Fruit fly (Drosophila melanogaster): ENCODE data around the gene CG9588.

Gene CG9588

dm6 chr3R:13646729-13647633 lies 29.5 kb downstream of the CG9588 start, which contains the start of gene rin:
Gene rin (plus strand): TSS chr3R:13647004.
- TF ChIP-seq lola (GFP tag; optimal IDR thresholded peaks at IDR 0.05) (no peak), dl (GFP tag; optimal IDR thresholded peaks at IDR 0.05; ENCODE audit: insufficient read depth in 1 of 2, partially characterized antibody in 2 of 2) (no peak), dsf (GFP tag; optimal IDR thresholded peaks at IDR 0.05; ENCODE audit: borderline replicate concordance) (no peak), ey (GFP tag; optimal IDR thresholded peaks at IDR 0.05) (no peak), Hr83 (GFP tag; optimal IDR thresholded peaks at IDR 0.05; ENCODE audit: poor library complexity, severe bottlenecking) (no peak), Rel (GFP tag; optimal IDR thresholded peaks at IDR 0.05) (no peak), Rel (tag; optimal IDR thresholded peaks at IDR 0.05) (peak; percentile 28), sage (GFP tag; optimal IDR thresholded peaks at IDR 0.05) (no peak), brk (GFP tag; optimal IDR thresholded peaks at IDR 0.05) (no peak), pan (optimal IDR thresholded peaks at IDR 0.05) (no peak), Sp1 (GFP tag; optimal IDR thresholded peaks at IDR 0.05) (peak; percentile 8), Jra (GFP tag; optimal IDR thresholded peaks at IDR 0.05) (no peak), foxo (GFP tag; optimal IDR thresholded peaks at IDR 0.05) (peak in 1 of 2 experiments; percentile 13), sv (GFP tag; optimal IDR thresholded peaks at IDR 0.05) (no peak), CG32264 (GFP tag; optimal IDR thresholded peaks at IDR 0.05) (no peak), CG9705 (GFP tag; optimal IDR thresholded peaks at IDR 0.05) (no peak), Myc (optimal IDR thresholded peaks at IDR 0.05) (no peak), woc (GFP tag; optimal IDR thresholded peaks at IDR 0.05) (peak; percentile 28), rgr (GFP tag; optimal IDR thresholded peaks at IDR 0.05) (peak; percentile 34), N (GFP tag; optimal IDR thresholded peaks at IDR 0.05) (no peak), Hnf4 (GFP tag; optimal IDR thresholded peaks at IDR 0.05) (peak; percentile 25), jim (GFP tag; optimal IDR thresholded peaks at IDR 0.05) (no peak), fru (GFP tag; optimal IDR thresholded peaks at IDR 0.05) (no peak), Abd-B (GFP tag; optimal IDR thresholded peaks at IDR 0.05) (no peak), h (GFP tag; optimal IDR thresholded peaks at IDR 0.05) (no peak), Hr78 (GFP tag; optimal IDR thresholded peaks at IDR 0.05) (no peak), tai (GFP tag; optimal IDR thresholded peaks at IDR 0.05) (peak; percentile 27), CrebA (GFP tag; optimal IDR thresholded peaks at IDR 0.05; ENCODE audit: borderline replicate concordance) (no peak), Dfd (GFP tag; optimal IDR thresholded peaks at IDR 0.05) (peak; percentile 42), dmrt93B (GFP tag; optimal IDR thresholded peaks at IDR 0.05) (no peak), psq (GFP tag; optimal IDR thresholded peaks at IDR 0.05) (peak; percentile 37), HLH106 (tag; optimal IDR thresholded peaks at IDR 0.05) (peak; percentile 2), br (GFP tag; optimal IDR thresholded peaks at IDR 0.05) (no peak), GATAd (GFP tag; optimal IDR thresholded peaks at IDR 0.05) (no peak), OdsH (GFP tag; optimal IDR thresholded peaks at IDR 0.05) (no peak), Mio (GFP tag; optimal IDR thresholded peaks at IDR 0.05) (no peak), Dif (GFP tag; optimal IDR thresholded peaks at IDR 0.05; ENCODE audit: partially characterized antibody) (no peak), usp (GFP tag; optimal IDR thresholded peaks at IDR 0.05) (no peak), Vsx2 (GFP tag; optimal IDR thresholded peaks at IDR 0.05; ENCODE audit: partially characterized antibody) (no peak)

- peak; percentile 26 for TF ChIP-seq jim (GFP tag; optimal IDR thresholded peaks at IDR 0.05)
- peak; percentile 52 for TF ChIP-seq fru (GFP tag; optimal IDR thresholded peaks at IDR 0.05)
- TF ChIP-seq foxo (GFP tag; optimal IDR thresholded peaks at IDR 0.05) = peak; percentile 27 to 56
- TF ChIP-seq Mio (GFP tag; optimal IDR thresholded peaks at IDR 0.05) = no peak
- no peak for TF ChIP-seq sv (GFP tag; optimal IDR thresholded peaks at IDR 0.05)
- no peak for TF ChIP-seq tai (GFP tag; optimal IDR thresholded peaks at IDR 0.05)
- no peak for TF ChIP-seq N (GFP tag; optimal IDR thresholded peaks at IDR 0.05)
- no peak for TF ChIP-seq pan (optimal IDR thresholded peaks at IDR 0.05)
- TF ChIP-seq dl (GFP tag; optimal IDR thresholded peaks at IDR 0.05; ENCODE audit: insufficient read depth in 1 of 2, partially characterized antibody in 2 of 2) = no peak
- peak; percentile 22 for TF ChIP-seq CG32264 (GFP tag; optimal IDR thresholded peaks at IDR 0.05)
- peak; percentile 41 for TF ChIP-seq HLH106 (tag; optimal IDR thresholded peaks at IDR 0.05)
- TF ChIP-seq GATAd (GFP tag; optimal IDR thresholded peaks at IDR 0.05) = no peak
- TF ChIP-seq Abd-B (GFP tag; optimal IDR thresholded peaks at IDR 0.05) = no peak
- TF ChIP-seq psq (GFP tag; optimal IDR thresholded peaks at IDR 0.05) = no peak
- peak; percentile 54 for TF ChIP-seq dmrt93B (GFP tag; optimal IDR thresholded peaks at IDR 0.05)
- TF ChIP-seq lola (GFP tag; optimal IDR thresholded peaks at IDR 0.05) = no peak
- TF ChIP-seq sage (GFP tag; optimal IDR thresholded peaks at IDR 0.05) = peak; percentile 1
- TF ChIP-seq CG9705 (GFP tag; optimal IDR thresholded peaks at IDR 0.05) = peak; percentile 42
- TF ChIP-seq h (GFP tag; optimal IDR thresholded peaks at IDR 0.05) = peak; percentile 69
- no peak for TF ChIP-seq Jra (GFP tag; optimal IDR thresholded peaks at IDR 0.05)
- peak; percentile 63 for TF ChIP-seq rgr (GFP tag; optimal IDR thresholded peaks at IDR 0.05)
- no peak for TF ChIP-seq Hr78 (GFP tag; optimal IDR thresholded peaks at IDR 0.05)
- peak; percentile 23 for TF ChIP-seq Myc (optimal IDR thresholded peaks at IDR 0.05)
- peak; percentile 71 for TF ChIP-seq Sp1 (GFP tag; optimal IDR thresholded peaks at IDR 0.05)
- TF ChIP-seq ey (GFP tag; optimal IDR thresholded peaks at IDR 0.05) = peak; percentile 47
- no peak for TF ChIP-seq Vsx2 (GFP tag; optimal IDR thresholded peaks at IDR 0.05; ENCODE audit: partially characterized antibody)
- TF ChIP-seq br (GFP tag; optimal IDR thresholded peaks at IDR 0.05) = peak; percentile 50
- TF ChIP-seq Hr83 (GFP tag; optimal IDR thresholded peaks at IDR 0.05; ENCODE audit: poor library complexity, severe bottlenecking) = no peak
- TF ChIP-seq Hnf4 (GFP tag; optimal IDR thresholded peaks at IDR 0.05) = peak; percentile 52
- peak; percentile 3 for TF ChIP-seq brk (GFP tag; optimal IDR thresholded peaks at IDR 0.05)
- no peak for TF ChIP-seq Dif (GFP tag; optimal IDR thresholded peaks at IDR 0.05; ENCODE audit: partially characterized antibody)
- peak; percentile 47 for TF ChIP-seq OdsH (GFP tag; optimal IDR thresholded peaks at IDR 0.05)
- no peak for TF ChIP-seq Dfd (GFP tag; optimal IDR thresholded peaks at IDR 0.05)
- no peak for TF ChIP-seq Rel (GFP tag; optimal IDR thresholded peaks at IDR 0.05)
- TF ChIP-seq Rel (tag; optimal IDR thresholded peaks at IDR 0.05) = no peak
- peak; percentile 18 for TF ChIP-seq woc (GFP tag; optimal IDR thresholded peaks at IDR 0.05)
Measured at dm6 chr3R:13645874-13646370, 30.6 kb downstream of the CG9588 start, which contains the start of gene sqd. Gene sqd (minus strand): TSS chr3R:13646304.
